Fruit fly (Drosophila melanogaster) whole organism, embryonic: ENCODE measurements around the gene CG42716.

Source experiments
- Abd-B ChIP-seq: fragments of 200-800 bp; sonication (Bioruptor generic); optimal IDR thresholded peaks from 2 replicates; lab custom pipeline; 2018; ENCODE audit warnings: missing biosample characterization, mild to moderate bottlenecking, missing genetic modification characterization, moderate library complexity
- Atf-2 ChIP-seq: fragments of 200-800 bp; sonication (Bioruptor generic); optimal IDR thresholded peaks from 2 replicates; lab custom pipeline; 2016; ENCODE audit warnings: missing biosample characterization, missing genetic modification characterization
- Bteb2 ChIP-seq: fragments of 200-800 bp; sonication (Bioruptor generic); optimal IDR thresholded peaks from 2 replicates; lab custom pipeline; 2016; ENCODE audit warnings: missing biosample characterization, missing genetic modification characterization
- C15 ChIP-seq: fragments of 200-800 bp; sonication (Bioruptor generic); IDR thresholded peaks from 3 replicates; pipeline ENCODE4 v1.3.6; 2022; ENCODE audit warnings: missing biosample characterization, missing genetic modification characterization
- CG10321 ChIP-seq: fragments of 200-800 bp; sonication (Bioruptor generic); IDR thresholded peaks from 2 replicates; pipeline ENCODE4 v1.3.6; 2022; ENCODE audit warnings: missing biosample characterization, missing genetic modification characterization
- CG10543 ChIP-seq: fragments of 200-800 bp; sonication (Bioruptor generic); optimal IDR thresholded peaks from 3 replicates; lab custom pipeline; 2017; ENCODE audit warnings: missing biosample characterization, mild to moderate bottlenecking, missing genetic modification characterization, moderate library complexity
- CG12155 ChIP-seq: fragments of 200-800 bp; sonication (Bioruptor generic); optimal IDR thresholded peaks from 3 replicates; lab custom pipeline; 2016; ENCODE audit warnings: missing biosample characterization, missing genetic modification characterization
- CG12236 ChIP-seq: fragments of 200-800 bp; sonication (Bioruptor generic); optimal IDR thresholded peaks from 2 replicates; lab custom pipeline; 2016; ENCODE audit warnings: missing biosample characterization, missing genetic modification characterization
- CG12299 ChIP-seq: fragments of 200-800 bp; sonication (Bioruptor generic); optimal IDR thresholded peaks from 2 replicates; lab custom pipeline; 2018; ENCODE audit warnings: missing biosample characterization, mild to moderate bottlenecking, missing genetic modification characterization
- CG13296 ChIP-seq: fragments of 200-800 bp; sonication (Bioruptor generic); optimal IDR thresholded peaks from 3 replicates; lab custom pipeline; 2018; ENCODE audit warnings: missing biosample characterization, mild to moderate bottlenecking, missing genetic modification characterization
- CG14860 ChIP-seq: fragments of 200-800 bp; sonication (Bioruptor generic); IDR thresholded peaks from 3 replicates; pipeline ENCODE4 v1.3.6; 2022; ENCODE audit warnings: missing biosample characterization, missing genetic modification characterization; ENCODE audit not compliant: partially characterized antibody
- CG15601 ChIP-seq: fragments of 200-800 bp; sonication (Bioruptor generic); optimal IDR thresholded peaks from 3 replicates; lab custom pipeline; 2019; ENCODE audit warnings: missing biosample characterization, mild to moderate bottlenecking, missing genetic modification characterization, moderate library complexity
- CG18764 ChIP-seq: fragments of 200-800 bp; sonication (Bioruptor generic); optimal IDR thresholded peaks from 3 replicates; lab custom pipeline; 2016; ENCODE audit warnings: missing biosample characterization, missing genetic modification characterization
- CG2116 ChIP-seq: fragments of 200-800 bp; sonication (Bioruptor generic); optimal IDR thresholded peaks from 3 replicates; lab custom pipeline; 2018; ENCODE audit warnings: missing biosample characterization, mild to moderate bottlenecking, missing genetic modification characterization
- CG2202 ChIP-seq: fragments of 200-800 bp; sonication (Bioruptor generic); optimal IDR thresholded peaks from 2 replicates; lab custom pipeline; 2018; ENCODE audit warnings: missing biosample characterization, mild to moderate bottlenecking, missing genetic modification characterization
- CG31365 ChIP-seq: fragments of 200-800 bp; sonication (Bioruptor generic); optimal IDR thresholded peaks from 2 replicates; lab custom pipeline; 2018; ENCODE audit warnings: missing biosample characterization, mild to moderate bottlenecking, missing genetic modification characterization
- CG34422 ChIP-seq: fragments of 200-800 bp; sonication (Bioruptor generic); IDR thresholded peaks from 3 replicates; pipeline ENCODE4 v1.3.6; 2022; ENCODE audit warnings: missing biosample characterization, missing genetic modification characterization
- CG43689 ChIP-seq: fragments of 200-800 bp; sonication (Bioruptor generic); IDR thresholded peaks from 2 replicates; pipeline ENCODE4 v1.3.6; 2022; ENCODE audit warnings: missing biosample characterization, missing genetic modification characterization
- CG4707 ChIP-seq: fragments of 200-800 bp; sonication (Bioruptor generic); optimal IDR thresholded peaks from 2 replicates; lab custom pipeline; 2018; ENCODE audit warnings: missing biosample characterization, mild to moderate bottlenecking, missing genetic modification characterization, moderate library complexity
- CG4820 ChIP-seq: fragments of 200-800 bp; sonication (Bioruptor generic); optimal IDR thresholded peaks from 3 replicates; lab custom pipeline; 2016; ENCODE audit warnings: missing biosample characterization, missing genetic modification characterization
- CG6272 ChIP-seq: fragments of 200-800 bp; sonication (Bioruptor generic); IDR thresholded peaks from 2 replicates; pipeline ENCODE4 v1.3.6; 2022; ENCODE audit warnings: missing biosample characterization, missing genetic modification characterization
- CG7357 ChIP-seq: fragments of 200-800 bp; sonication (Bioruptor generic); IDR thresholded peaks from 3 replicates; pipeline ENCODE4 v1.3.6; 2022; ENCODE audit warnings: missing biosample characterization, missing genetic modification characterization
- CG7786 ChIP-seq: fragments of 200-800 bp; sonication (Bioruptor generic); optimal IDR thresholded peaks from 2 replicates; lab custom pipeline; 2016; ENCODE audit warnings: missing biosample characterization, missing genetic modification characterization
- CG8478 ChIP-seq: fragments of >200 bp; optimal IDR thresholded peaks from 2 replicates; lab custom pipeline; 2018
- Doc3 ChIP-seq: fragments of 200-800 bp; sonication (Bioruptor generic); IDR thresholded peaks from 3 replicates; pipeline ENCODE4 v1.3.6; 2022; ENCODE audit warnings: missing biosample characterization, missing genetic modification characterization; ENCODE audit not compliant: partially characterized antibody
- E2f1 ChIP-seq: fragments of 200-800 bp; sonication (Bioruptor generic); IDR thresholded peaks from 2 replicates; pipeline ENCODE4 v1.3.6; 2022; ENCODE audit warnings: missing biosample characterization, missing genetic modification characterization
- Ets97D ChIP-seq: fragments of 200-800 bp; sonication (Bioruptor generic); optimal IDR thresholded peaks from 3 replicates; lab custom pipeline; 2016; ENCODE audit warnings: missing biosample characterization, missing genetic modification characterization
- HmgZ ChIP-seq: fragments of 200-800 bp; sonication (Bioruptor generic); optimal IDR thresholded peaks from 2 replicates; lab custom pipeline; 2018; ENCODE audit warnings: missing biosample characterization, mild to moderate bottlenecking, missing genetic modification characterization
- Kr ChIP-seq: fragments of 200-800 bp; sonication (Bioruptor generic); optimal IDR thresholded peaks from 2 replicates; lab custom pipeline; 2017; ENCODE audit warnings: missing biosample characterization, mild to moderate bottlenecking, missing genetic modification characterization
- Myb ChIP-seq: fragments of 200-800 bp; sonication (Bioruptor generic); optimal IDR thresholded peaks from 2 replicates; lab custom pipeline; 2016; ENCODE audit warnings: missing biosample characterization, missing genetic modification characterization
- Oli ChIP-seq: fragments of 200-800 bp; sonication (Bioruptor generic); optimal IDR thresholded peaks from 2 replicates; lab custom pipeline; 2018; ENCODE audit warnings: missing biosample characterization, mild to moderate bottlenecking, missing genetic modification characterization, moderate library complexity
- Scr ChIP-seq: fragments of 200-800 bp; sonication (Bioruptor generic); IDR thresholded peaks from 2 replicates; pipeline ENCODE4 v1.3.6; 2022; ENCODE audit warnings: missing biosample characterization, missing genetic modification characterization; ENCODE audit not compliant: partially characterized antibody
- Xbp1 ChIP-seq: fragments of 200-800 bp; sonication (Bioruptor generic); optimal IDR thresholded peaks from 3 replicates; lab custom pipeline; 2016; ENCODE audit warnings: missing biosample characterization, mild to moderate bottlenecking, missing genetic modification characterization
- en ChIP-seq: fragments of 200-800 bp; sonication (Bioruptor generic); optimal IDR thresholded peaks from 2 replicates; lab custom pipeline; 2016; ENCODE audit warnings: missing biosample characterization, missing genetic modification characterization
- eyg ChIP-seq: fragments of 200-800 bp; sonication (Bioruptor generic); optimal IDR thresholded peaks from 3 replicates; lab custom pipeline; 2016; ENCODE audit warnings: missing biosample characterization, missing genetic modification characterization
- gce ChIP-seq: fragments of 200-800 bp; sonication (Bioruptor generic); IDR thresholded peaks from 3 replicates; pipeline ENCODE4 v1.3.6; 2022; ENCODE audit warnings: missing biosample characterization, missing genetic modification characterization
- ham ChIP-seq: fragments of 200-800 bp; sonication (Bioruptor generic); IDR thresholded peaks from 2 replicates; pipeline ENCODE4 v1.3.6; 2022; ENCODE audit warnings: missing biosample characterization, missing genetic modification characterization
- her ChIP-seq: fragments of 200-800 bp; sonication (Bioruptor generic); optimal IDR thresholded peaks from 2 replicates; lab custom pipeline; 2016; ENCODE audit warnings: missing biosample characterization, missing genetic modification characterization
- lola ChIP-seq, 3 experiments: fragments of >200 bp in 2 of 3; fragments of 200-800 bp in 1 of 3; sonication (Bioruptor generic) in 1 of 3; optimal IDR thresholded peaks; 2 replicates each; lab custom pipeline; 2017 to 2019; ENCODE audit warnings: missing biosample characterization in 3 of 3, missing genetic modification characterization in 3 of 3, mild to moderate bottlenecking in 1 of 3, moderate library complexity in 1 of 3
- peb ChIP-seq: fragments of 200-800 bp; sonication (Bioruptor generic); IDR thresholded peaks from 2 replicates; pipeline ENCODE4 v1.3.6; 2022; ENCODE audit warnings: missing biosample characterization, missing genetic modification characterization
- repo ChIP-seq: fragments of 200-800 bp; sonication (Bioruptor generic); optimal IDR thresholded peaks from 2 replicates; lab custom pipeline; 2016; ENCODE audit warnings: missing biosample characterization, missing genetic modification characterization
- row ChIP-seq: fragments of 200-800 bp; sonication (Bioruptor generic); IDR thresholded peaks from 3 replicates; pipeline ENCODE4 v1.3.6; 2022; ENCODE audit warnings: missing biosample characterization, missing genetic modification characterization
- run ChIP-seq: fragments of 200-800 bp; sonication (Bioruptor generic); optimal IDR thresholded peaks from 3 replicates; lab custom pipeline; 2018; ENCODE audit warnings: missing biosample characterization, mild to moderate bottlenecking, missing genetic modification characterization
- sc ChIP-seq, 3 experiments: fragments of >200 bp in 2 of 3; fragments of 200-800 bp in 1 of 3; sonication (Bioruptor generic) in 1 of 3; optimal IDR thresholded peaks; 2 replicates in 2 of 3; 3 replicates in 1 of 3; lab custom pipeline; 2017; ENCODE audit warnings: mild to moderate bottlenecking in 1 of 3, missing biosample characterization in 1 of 3, missing genetic modification characterization in 1 of 3, missing genetic modification reagents in 1 of 3
- ssp ChIP-seq: fragments of 200-800 bp; sonication (Bioruptor generic); IDR thresholded peaks from 2 replicates; pipeline ENCODE4 v1.3.6; 2022; ENCODE audit warnings: missing biosample characterization, missing genetic modification characterization
- tup ChIP-seq: fragments of 200-800 bp; sonication (Bioruptor generic); optimal IDR thresholded peaks from 2 replicates; lab custom pipeline; 2016; ENCODE audit warnings: missing biosample characterization, mild to moderate bottlenecking, missing genetic modification characterization, moderate library complexity
- tx ChIP-seq: fragments of 200-800 bp; sonication (Bioruptor generic); optimal IDR thresholded peaks from 2 replicates; lab custom pipeline; 2016; ENCODE audit warnings: missing biosample characterization, missing genetic modification characterization
- vvl ChIP-seq: fragments of 200-800 bp; sonication (Bioruptor generic); IDR thresholded peaks from 2 replicates; pipeline ENCODE4 v1.3.6; 2022; ENCODE audit warnings: missing biosample characterization, missing genetic modification characterization
- wdn ChIP-seq: fragments of 200-800 bp; sonication (Bioruptor generic); IDR thresholded peaks from 2 replicates; pipeline ENCODE4 v1.3.6; 2022; ENCODE audit warnings: missing biosample characterization, missing genetic modification characterization

CG42716 gene

DNA sequence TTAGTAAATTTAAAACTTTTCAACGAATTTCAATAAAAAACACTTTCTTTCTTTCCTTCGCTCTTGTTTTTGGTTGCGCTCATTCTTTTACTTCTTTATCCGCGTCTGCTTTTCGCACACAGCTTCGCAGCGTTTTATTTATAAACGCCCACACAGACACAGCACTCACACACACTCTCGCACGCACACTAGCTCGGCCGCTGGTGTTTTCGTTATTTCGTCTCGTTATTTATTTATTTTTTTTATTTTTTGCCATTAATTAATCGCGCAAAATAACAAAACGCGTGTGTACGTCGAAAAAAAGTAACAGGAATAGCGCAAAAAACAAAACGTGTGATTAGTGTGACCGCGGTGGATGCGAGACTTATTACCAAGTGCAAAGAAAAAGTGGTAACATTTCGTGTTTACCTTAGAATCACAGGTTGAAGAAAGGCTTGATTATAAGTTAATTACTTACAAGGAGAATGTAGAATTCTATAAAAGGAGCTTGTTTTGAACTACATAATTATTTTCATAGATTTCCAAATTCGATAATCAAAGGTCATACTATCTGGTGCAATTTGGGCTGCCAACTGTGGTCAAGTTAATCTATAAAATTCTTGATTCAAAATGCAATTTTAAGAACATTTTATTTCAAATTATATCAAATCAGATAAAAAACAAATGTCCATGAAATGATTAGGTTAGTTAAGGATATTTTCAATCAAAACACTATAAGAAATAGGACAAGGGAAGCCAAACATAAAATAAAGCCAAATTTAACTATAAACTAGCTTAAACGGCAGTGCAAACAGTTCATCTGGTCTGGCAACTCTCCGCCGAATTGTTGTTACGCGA, 29.0 kb upstream of the CG42716 start, which contains the start of the genes hzg and mRpS31 (continued):
- TF ChIP-seq CG18764: peak; percentile 13
- no peak for TF ChIP-seq C15
- TF ChIP-seq Xbp1: peak; percentile 54
- TF ChIP-seq ssp (GFP tag; lab: Robert Waterston, UW): no peak
- no peak for TF ChIP-seq run (tag; lab: Kevin White, UChicago)
- TF ChIP-seq repo (GFP tag; lab: Kevin White, UChicago): peak; percentile 13
- peak; percentile 51 for TF ChIP-seq CG6272 (GFP tag; lab: Robert Waterston, UW)
- TF ChIP-seq CG4820: peak; percentile 49
- no peak for TF ChIP-seq CG4707 (GFP tag; lab: Kevin White, UChicago)
- no peak for TF ChIP-seq Scr (GFP tag; lab: Robert Waterston, UW)
- TF ChIP-seq E2f1 (GFP tag; lab: Robert Waterston, UW): no peak
- no peak for TF ChIP-seq CG14860
- TF ChIP-seq CG8478: no peak
- peak; percentile 24 for TF ChIP-seq eyg
- TF ChIP-seq Bteb2 (GFP tag; lab: Kevin White, UChicago): peak; percentile 27
- TF ChIP-seq en: no peak
- TF ChIP-seq CG12236 (GFP tag; lab: Kevin White, UChicago): no peak
- no peak for TF ChIP-seq CG13296 (GFP tag; lab: Kevin White, UChicago)
- no peak for TF ChIP-seq CG10321 (GFP tag; lab: Robert Waterston, UW)
- TF ChIP-seq Atf-2 (GFP tag; lab: Kevin White, UChicago): peak; percentile 58
- TF ChIP-seq CG2202 (tag; lab: Kevin White, UChicago): no peak
- TF ChIP-seq HmgZ (tag; lab: Kevin White, UChicago): peak; percentile 47
- no peak for TF ChIP-seq CG7357
- peak; percentile 45 for TF ChIP-seq CG12155
- TF ChIP-seq tup (GFP tag; lab: Kevin White, UChicago): no peak
- peak; percentile 56 for TF ChIP-seq Ets97D (GFP tag; lab: Kevin White, UChicago)
- TF ChIP-seq sc (optimal IDR thresholded peaks at IDR 0.05; lab: Kevin White, UChicago): no peak
- TF ChIP-seq sc (GFP tag; optimal IDR thresholded peaks at IDR 0.05; lab: Kevin White, UChicago): no peak
- TF ChIP-seq ham (GFP tag; lab: Robert Waterston, UW): no peak
- peak; percentile 38 for TF ChIP-seq tx
- TF ChIP-seq CG10543: no peak
- no peak for TF ChIP-seq gce (GFP tag; lab: Robert Waterston, UW)
- TF ChIP-seq Myb: peak; percentile 5
- 0 out of 2 replicates have a peak, but pooled peaks have one; percentile 49 for TF ChIP-seq wdn
- no peak for TF ChIP-seq CG12299 (tag; lab: Kevin White, UChicago)
- TF ChIP-seq CG15601 (tag; lab: Kevin White, UChicago): peak; percentile 20
- no peak for TF ChIP-seq Kr (GFP tag; lab: Kevin White, UChicago)
- peak in 1 of 3 experiments; percentile 53 for TF ChIP-seq lola (GFP tag; optimal IDR thresholded peaks at IDR 0.05; lab: Kevin White, UChicago)
- peak; percentile 58 for TF ChIP-seq CG2116 (GFP tag; lab: Kevin White, UChicago)
- peak; percentile 1 for TF ChIP-seq Oli (tag; lab: Kevin White, UChicago)
- peak; percentile 54; the same call in 1 of the 2 replicates for TF ChIP-seq vvl (GFP tag; lab: Robert Waterston, UW)
- no peak for TF ChIP-seq Doc3 (GFP tag; lab: Robert Waterston, UW)
- no peak for TF ChIP-seq CG43689 (GFP tag; lab: Robert Waterston, UW)
- no peak for TF ChIP-seq CG31365 (tag; lab: Kevin White, UChicago)
- peak; percentile 31 for TF ChIP-seq Abd-B
- TF ChIP-seq CG34422 (GFP tag; lab: Robert Waterston, UW): peak; percentile 35; the same call in 1 of the 3 replicates
- peak; percentile 32; the same call in 1 of the 2 replicates for TF ChIP-seq peb (GFP tag; lab: Robert Waterston, UW)
- peak; percentile 88 for TF ChIP-seq row
- TF ChIP-seq CG7786 (GFP tag; lab: Kevin White, UChicago): peak; percentile 56
- TF ChIP-seq her (GFP tag; lab: Kevin White, UChicago): no peak
